Worm (Caenorhabditis elegans): ENCODE results near the gene nhr-125.
"Not testable (repeated sequence)": the region's sequence is repeated elsewhere in the genome, so short reads cannot be mapped to it uniquely, and the experiment has no call there.

Gene nhr-125

ce11 chrV:4346325-4346724, 21.0 kb upstream of the nhr-125 start, which contains the start of gene hpo-18:
Gene hpo-18, minus strand, starts transcription at chrV:4346425.
- TF ChIP-seq ceh-28 (tag; optimal IDR thresholded peaks at IDR 0.05) (no peak), zag-1 (tag; optimal IDR thresholded peaks at IDR 0.05) (no peak), ceh-82 (tag; optimal IDR thresholded peaks at IDR 0.05) (no peak), pha-4 (tag; optimal IDR thresholded peaks at IDR 0.05) (no peak), ztf-11 (tag; optimal IDR thresholded peaks at IDR 0.05) (no peak), egl-27 (tag; optimal IDR thresholded peaks at IDR 0.05) (no peak)

- TF ChIP-seq R02D3.7 (tag; optimal IDR thresholded peaks at IDR 0.05) (no peak), jun-1 (tag; optimal IDR thresholded peaks at IDR 0.05) (no peak), nhr-76 (tag; optimal IDR thresholded peaks at IDR 0.05) (no peak), nhr-43 (tag; optimal IDR thresholded peaks at IDR 0.05; ENCODE audit: poor library complexity, severe bottlenecking) (peak; percentile 19), lsy-12 (tag; optimal IDR thresholded peaks at IDR 0.05) (no peak)
Measured at ce11 chrV:4345714-4346113, 20.4 kb upstream of the nhr-125 start, which contains the start of gene figl-1. Gene figl-1, minus strand, starts transcription at chrV:4345999.

- no peak for TF ChIP-seq egl-5 (tag; optimal IDR thresholded peaks at IDR 0.05)
- TF ChIP-seq lin-15B (tag; optimal IDR thresholded peaks at IDR 0.05), result no peak
- TF ChIP-seq pha-4 (tag; optimal IDR thresholded peaks at IDR 0.05), result peak; percentile 27
- TF ChIP-seq jun-1 (tag; optimal IDR thresholded peaks at IDR 0.05), result no peak
Measured at ce11 chrV:4341736-4342135, 16.4 kb upstream of the nhr-125 start.

ce11 chrV:4341208-4341607, 15.9 kb upstream of the nhr-125 start, which contains the start of gene glrx-3:
Gene glrx-3, minus strand, starts transcription at chrV:4341308.
- TF ChIP-seq jun-1 (tag; optimal IDR thresholded peaks at IDR 0.05) (no peak), snpc-4 (tag; optimal IDR thresholded peaks at IDR 0.05) (no peak), ceh-16 (tag; optimal IDR thresholded peaks at IDR 0.05) (no peak), ceh-28 (tag; optimal IDR thresholded peaks at IDR 0.05) (no peak), elt-2 (tag; optimal IDR thresholded peaks at IDR 0.05) (no peak), ceh-82 (tag; optimal IDR thresholded peaks at IDR 0.05) (no peak), ceh-9 (tag; optimal IDR thresholded peaks at IDR 0.05) (no peak), eor-1 (tag; optimal IDR thresholded peaks at IDR 0.05) (no peak), egl-5 (tag; optimal IDR thresholded peaks at IDR 0.05) (no peak), ztf-4 (tag; optimal IDR thresholded peaks at IDR 0.05) (no peak), fos-1 (tag; optimal IDR thresholded peaks at IDR 0.05) (no peak), nhr-43 (tag; optimal IDR thresholded peaks at IDR 0.05; ENCODE audit: poor library complexity, severe bottlenecking) (no peak), nhr-76 (tag; optimal IDR thresholded peaks at IDR 0.05) (no peak), tbx-2 (tag; optimal IDR thresholded peaks at IDR 0.05) (no peak), skn-1 (tag; optimal IDR thresholded peaks at IDR 0.05) (no peak), ama-1 (optimal IDR thresholded peaks at IDR 0.05) (no peak), nhr-67 (tag; optimal IDR thresholded peaks at IDR 0.05) (no peak), nhr-12 (tag; optimal IDR thresholded peaks at IDR 0.05) (no peak), egl-27 (tag; optimal IDR thresholded peaks at IDR 0.05) (no peak), ZK546.5 (tag; optimal IDR thresholded peaks at IDR 0.05) (no peak)

ce11 chrV:4339479-4339878, 14.2 kb upstream of the nhr-125 start:
- TF ChIP-seq ceh-28 (tag; optimal IDR thresholded peaks at IDR 0.05) (no peak), jun-1 (tag; optimal IDR thresholded peaks at IDR 0.05) (no peak), lsy-12 (tag; optimal IDR thresholded peaks at IDR 0.05) (no peak), mml-1 (tag; optimal IDR thresholded peaks at IDR 0.05) (no peak), ztf-11 (tag; optimal IDR thresholded peaks at IDR 0.05) (no peak), skn-1 (tag; optimal IDR thresholded peaks at IDR 0.05) (no peak), R02D3.7 (tag; optimal IDR thresholded peaks at IDR 0.05) (no peak), ztf-4 (tag; optimal IDR thresholded peaks at IDR 0.05) (no peak), fkh-2 (tag; optimal IDR thresholded peaks at IDR 0.05) (no peak), aly-2 (tag; optimal IDR thresholded peaks at IDR 0.05) (no peak), pqm-1 (tag; optimal IDR thresholded peaks at IDR 0.05) (no peak), elt-3 (tag; optimal IDR thresholded peaks at IDR 0.05) (no peak), fkh-10 (GFP tag; optimal IDR thresholded peaks at IDR 0.05) (no peak), tbx-2 (tag; optimal IDR thresholded peaks at IDR 0.05) (no peak)

- not testable (repeated sequence) for TF ChIP-seq eor-1, snpc-4, pqm-1 (tag; optimal IDR thresholded peaks at IDR 0.05)
Measured at ce11 chrV:4336462-4336861, 11.1 kb upstream of the nhr-125 start, which contains the start of gene irld-1. Gene irld-1, plus strand, starts transcription at chrV:4336762.
